Worm (Caenorhabditis elegans) whole organism, L2 larva: Measurements from ENCODE around the gene F54C9.3.

Source experiments
- C34F6.9 ChIP-seq: fragments of 150-350 bp; optimal IDR thresholded peaks from 2 replicates; lab custom pipeline; 2014; ENCODE audit warnings: missing biosample characterization, missing genetic modification characterization
- R02D3.7 ChIP-seq: fragments of 150-350 bp; optimal IDR thresholded peaks from 2 replicates; lab custom pipeline; 2014; ENCODE audit warnings: missing biosample characterization, missing genetic modification characterization
- ZK546.5 ChIP-seq: sonication (generic microtip); optimal IDR thresholded peaks from 2 replicates; lab custom pipeline; 2017; ENCODE audit warnings: missing biosample characterization, missing genetic modification characterization
- alr-1 ChIP-seq: fragments of 150-350 bp; optimal IDR thresholded peaks from 2 replicates; lab custom pipeline; 2014; ENCODE audit warnings: missing biosample characterization, missing genetic modification characterization
- aly-2 ChIP-seq: fragments of 150-350 bp; optimal IDR thresholded peaks from 2 replicates; lab custom pipeline; 2014; ENCODE audit warnings: missing biosample characterization, missing genetic modification characterization
- ama-1 ChIP-seq: fragments of 150-350 bp; optimal IDR thresholded peaks from 2 replicates; lab custom pipeline; 2018; ENCODE audit warnings: inconsistent platforms
- blmp-1 ChIP-seq: sonication (generic microtip); optimal IDR thresholded peaks from 2 replicates; lab custom pipeline; 2017; ENCODE audit warnings: missing genetic modification characterization, mild to moderate bottlenecking, missing compliant biosample characterization, antibody characterized with exemption, moderate library complexity; ENCODE audit not compliant: insufficient read depth
- ceh-16 ChIP-seq: fragments of 150-350 bp; optimal IDR thresholded peaks from 2 replicates; lab custom pipeline; 2014; ENCODE audit warnings: missing biosample characterization, missing genetic modification characterization
- ceh-82 ChIP-seq: fragments of 150-350 bp; optimal IDR thresholded peaks from 2 replicates; lab custom pipeline; 2014; ENCODE audit warnings: missing biosample characterization, missing genetic modification characterization
- crh-2 ChIP-seq: sonication (generic microtip); optimal IDR thresholded peaks from 2 replicates; lab custom pipeline; 2017; ENCODE audit warnings: missing biosample characterization, missing genetic modification characterization
- dmd-4 ChIP-seq: sonication (generic microtip); optimal IDR thresholded peaks from 2 replicates; lab custom pipeline; 2017; ENCODE audit warnings: missing biosample characterization, missing genetic modification characterization
- egl-27 ChIP-seq: sonication (generic microtip); optimal IDR thresholded peaks from 3 replicates; lab custom pipeline; 2017; ENCODE audit warnings: missing biosample characterization, missing genetic modification reagents, missing genetic modification characterization
- elt-1 ChIP-seq: fragments of 150-350 bp; optimal IDR thresholded peaks from 2 replicates; lab custom pipeline; 2014; ENCODE audit warnings: missing biosample characterization, missing genetic modification characterization
- elt-3 ChIP-seq: sonication (generic microtip); optimal IDR thresholded peaks from 2 replicates; lab custom pipeline; 2017; ENCODE audit warnings: missing biosample characterization, missing genetic modification characterization
- fos-1 ChIP-seq: fragments of 150-350 bp; optimal IDR thresholded peaks from 2 replicates; lab custom pipeline; 2014; ENCODE audit warnings: missing biosample characterization, missing genetic modification characterization
- gmeb-1 ChIP-seq: fragments of 150-350 bp; optimal IDR thresholded peaks from 2 replicates; lab custom pipeline; 2014; ENCODE audit warnings: missing biosample characterization, missing genetic modification characterization
- lin-13 ChIP-seq: fragments of 150-350 bp; optimal IDR thresholded peaks from 2 replicates; lab custom pipeline; 2014; ENCODE audit warnings: missing biosample characterization, missing genetic modification reagents, missing genetic modification characterization
- lin-39 ChIP-seq: fragments of 150-350 bp; optimal IDR thresholded peaks from 2 replicates; lab custom pipeline; 2014; ENCODE audit warnings: missing biosample characterization, missing genetic modification reagents, missing genetic modification characterization
- lsy-2 ChIP-seq, 2 experiments: fragments of 150-350 bp in 1 of 2; sonication (generic microtip) in 1 of 2; optimal IDR thresholded peaks; 2 replicates each; lab custom pipeline; 2014 to 2017; ENCODE audit warnings: missing biosample characterization in 2 of 2, missing genetic modification characterization in 2 of 2
- mab-5 ChIP-seq: fragments of 150-350 bp; optimal IDR thresholded peaks from 2 replicates; lab custom pipeline; 2014; ENCODE audit warnings: missing biosample characterization, missing genetic modification characterization
- mbf-1 ChIP-seq: sonication (generic microtip); optimal IDR thresholded peaks from 2 replicates; lab custom pipeline; 2017; ENCODE audit warnings: missing biosample characterization, missing genetic modification characterization
- nhr-10 ChIP-seq: sonication (generic microtip); optimal IDR thresholded peaks from 2 replicates; lab custom pipeline; 2017; ENCODE audit warnings: missing biosample characterization, missing genetic modification characterization
- nhr-11 ChIP-seq: fragments of 150-350 bp; optimal IDR thresholded peaks from 2 replicates; lab custom pipeline; 2014; ENCODE audit warnings: missing biosample characterization, missing genetic modification characterization
- nhr-12 ChIP-seq: fragments of 150-350 bp; optimal IDR thresholded peaks from 2 replicates; lab custom pipeline; 2014; ENCODE audit warnings: missing biosample characterization, missing genetic modification characterization
- nhr-129 ChIP-seq: fragments of 150-350 bp; optimal IDR thresholded peaks from 2 replicates; lab custom pipeline; 2014; ENCODE audit warnings: missing biosample characterization, missing genetic modification characterization
- nhr-23 ChIP-seq: fragments of 150-350 bp; optimal IDR thresholded peaks from 2 replicates; lab custom pipeline; 2014; ENCODE audit warnings: missing biosample characterization, missing genetic modification reagents, missing genetic modification characterization
- nhr-237 ChIP-seq: fragments of 150-350 bp; optimal IDR thresholded peaks from 2 replicates; lab custom pipeline; 2014; ENCODE audit warnings: missing biosample characterization, missing genetic modification characterization
- nhr-25 ChIP-seq: fragments of 150-350 bp; sonication (generic microtip); optimal IDR thresholded peaks from 3 replicates; lab custom pipeline; 2014; ENCODE audit warnings: missing biosample characterization, missing genetic modification characterization
- nhr-6 ChIP-seq: fragments of 150-350 bp; optimal IDR thresholded peaks from 2 replicates; lab custom pipeline; 2014; ENCODE audit warnings: missing biosample characterization, missing genetic modification characterization
- sem-4 ChIP-seq: fragments of 150-350 bp; optimal IDR thresholded peaks from 2 replicates; lab custom pipeline; 2014; ENCODE audit warnings: missing biosample characterization, missing genetic modification reagents, missing genetic modification characterization
- sma-3 ChIP-seq: sonication (generic microtip); optimal IDR thresholded peaks from 2 replicates; lab custom pipeline; 2016; ENCODE audit warnings: missing genetic modification reagents, missing genetic modification characterization, missing compliant biosample characterization
- sma-9 ChIP-seq, 2 experiments: fragments of 150-350 bp in 1 of 2; sonication (generic microtip) in 1 of 2; optimal IDR thresholded peaks; 2 replicates each; lab custom pipeline; 2014 to 2016; ENCODE audit warnings: missing genetic modification characterization in 2 of 2, mild to moderate bottlenecking in 1 of 2, missing biosample characterization in 1 of 2, missing compliant biosample characterization in 1 of 2, missing genetic modification reagents in 1 of 2, moderate library complexity in 1 of 2
- snpc-4 ChIP-seq: fragments of 150-350 bp; optimal IDR thresholded peaks from 2 replicates; lab custom pipeline; 2014; ENCODE audit warnings: missing biosample characterization, missing genetic modification characterization
- unc-39 ChIP-seq: fragments of 150-350 bp; optimal IDR thresholded peaks from 2 replicates; lab custom pipeline; 2014; ENCODE audit warnings: missing biosample characterization, missing genetic modification characterization
- unc-55 ChIP-seq: fragments of 150-350 bp; sonication (generic microtip); optimal IDR thresholded peaks from 3 replicates; lab custom pipeline; 2014; ENCODE audit warnings: missing biosample characterization, missing genetic modification reagents, missing genetic modification characterization
- unc-62 ChIP-seq: fragments of 150-350 bp; optimal IDR thresholded peaks from 2 replicates; lab custom pipeline; 2014; ENCODE audit warnings: missing biosample characterization, missing genetic modification reagents, missing genetic modification characterization
- zag-1 ChIP-seq: fragments of 150-350 bp; optimal IDR thresholded peaks from 2 replicates; lab custom pipeline; 2014; ENCODE audit warnings: missing biosample characterization, missing genetic modification characterization
- ztf-1 ChIP-seq: fragments of 200-800 bp; sonication (Bioruptor generic); conservative IDR thresholded peaks from 2 replicates; pipeline ENCODE4 v1.3.6; 2022; ENCODE audit warnings: missing genetic modification characterization, missing compliant biosample characterization
- ztf-11 ChIP-seq: sonication (generic microtip); optimal IDR thresholded peaks from 2 replicates; lab custom pipeline; 2017; ENCODE audit warnings: missing biosample characterization, missing genetic modification characterization
- ztf-4 ChIP-seq: fragments of 150-350 bp; optimal IDR thresholded peaks from 2 replicates; lab custom pipeline; 2014; ENCODE audit warnings: missing biosample characterization, missing genetic modification characterization

The F54C9.3 gene

ce11 chrII:8561227-8561626 lies 5.4 kb downstream of the F54C9.3 start, which contains the start of gene iff-2 (continued):
- peak; percentile 99 for TF ChIP-seq sem-4 (tag; lab: Kevin White, UChicago)

DNA sequence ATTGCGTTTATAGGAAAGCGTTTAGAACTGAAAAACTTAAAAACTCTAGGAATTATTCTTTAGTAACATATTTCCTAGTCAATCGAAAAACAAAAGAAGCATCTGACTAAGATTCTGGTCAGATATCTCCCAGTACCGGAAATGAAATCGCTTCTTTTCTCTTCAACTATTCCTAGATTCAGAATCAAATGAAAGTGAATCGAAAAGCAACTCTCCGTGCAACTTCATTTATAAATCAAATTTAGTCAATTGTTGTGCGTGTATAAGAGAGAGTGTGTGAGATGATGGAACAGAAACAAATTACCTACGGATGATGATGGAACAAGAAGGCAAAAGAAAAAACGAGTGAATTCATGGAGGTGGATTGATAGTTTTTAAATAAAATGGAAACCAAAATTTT lies 7.5 kb downstream of the F54C9.3 start:
- no peak for TF ChIP-seq ztf-4 (tag; lab: Kevin White, UChicago)
- no peak for TF ChIP-seq zag-1 (tag; lab: Kevin White, UChicago)
- no peak for TF ChIP-seq lin-13 (GFP tag; lab: Kevin White, UChicago)
- no peak for TF ChIP-seq blmp-1 (tag; lab: Kevin White, UChicago)
- peak in 1 of 2 experiments; percentile 41 for TF ChIP-seq lsy-2 (tag; optimal IDR thresholded peaks at IDR 0.05; lab: Kevin White, UChicago)
- TF ChIP-seq ceh-16, result no peak
- TF ChIP-seq ZK546.5 (tag; lab: Kevin White, UChicago), result no peak

- TF ChIP-seq elt-1 (tag; lab: Kevin White, UChicago) (no peak), mab-5 (tag; lab: Kevin White, UChicago) (no peak), ztf-11 (tag; lab: Kevin White, UChicago) (no peak), crh-2 (tag; lab: Kevin White, UChicago) (no peak), mbf-1 (no peak), egl-27 (tag; lab: Kevin White, UChicago) (no peak), ZK546.5 (tag; lab: Kevin White, UChicago) (no peak), nhr-6 (tag; lab: Kevin White, UChicago) (no peak), unc-62 (no peak), elt-3 (tag; lab: Kevin White, UChicago) (no peak), unc-55 (no peak), nhr-12 (tag; lab: Kevin White, UChicago) (no peak), dmd-4 (tag; lab: Kevin White, UChicago) (no peak), aly-2 (tag; lab: Kevin White, UChicago) (no peak), nhr-11 (no peak), alr-1 (no peak), C34F6.9 (tag; lab: Kevin White, UChicago) (no peak)
Measured at ce11 chrII:8556166-8556565, 10.5 kb downstream of the F54C9.3 start, which contains the start of gene glb-27. glb-27 (minus strand) TSS chrII:8556266.

- TF ChIP-seq elt-3 (tag; lab: Kevin White, UChicago), result no peak
- no peak for TF ChIP-seq nhr-129 (tag; lab: Kevin White, UChicago)
- TF ChIP-seq ama-1, result no peak
- TF ChIP-seq alr-1, result no peak
- TF ChIP-seq unc-39 (tag; lab: Kevin White, UChicago), result no peak
- no peak for TF ChIP-seq fos-1
- TF ChIP-seq gmeb-1, result no peak
- no peak for TF ChIP-seq elt-1 (tag; lab: Kevin White, UChicago)
- no peak for TF ChIP-seq lin-13 (GFP tag; lab: Kevin White, UChicago)
- TF ChIP-seq snpc-4 (tag; lab: Kevin White, UChicago), result no peak
- no peak for TF ChIP-seq mbf-1
- no peak for TF ChIP-seq mab-5 (tag; lab: Kevin White, UChicago)
- no peak for TF ChIP-seq sma-3 (GFP tag; lab: Kevin White, UChicago)
- no peak for TF ChIP-seq nhr-237 (tag; lab: Kevin White, UChicago)
- TF ChIP-seq nhr-23 (tag; lab: Kevin White, UChicago), result no peak
- TF ChIP-seq ztf-1 (GFP tag; lab: Robert Waterston, UW), result no peak
- no peak for TF ChIP-seq unc-55
- no peak for TF ChIP-seq ceh-82 (tag; lab: Kevin White, UChicago)
- TF ChIP-seq, all 48 proteins: peak for 0
Measured at ce11 chrII:8554568-8554967, 12.1 kb downstream of the F54C9.3 start.

DNA sequence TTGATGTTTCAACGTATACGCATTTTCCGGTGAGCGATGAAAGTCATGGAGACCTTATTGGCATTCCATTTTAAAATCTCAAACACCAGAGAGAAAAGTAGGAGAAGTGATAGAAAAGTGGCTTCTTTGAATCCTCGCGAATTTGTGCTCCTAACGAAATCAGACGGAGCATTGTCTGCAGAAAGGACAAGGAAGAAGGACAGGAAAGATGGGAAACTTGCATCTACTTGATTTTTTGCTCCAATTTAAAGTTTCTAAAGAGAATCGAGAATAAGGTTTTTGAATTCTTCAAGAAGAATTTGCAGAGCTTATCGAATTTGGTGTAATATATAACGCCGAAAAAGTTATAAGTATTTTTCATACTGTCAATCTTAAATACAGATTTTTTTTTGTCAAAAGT lies 15.6 kb downstream of the F54C9.3 start:
- TF ChIP-seq unc-39 (tag; lab: Kevin White, UChicago), result no peak
- TF ChIP-seq sma-9 (GFP tag; optimal IDR thresholded peaks at IDR 0.05; lab: Kevin White, UChicago), result no peak
- TF ChIP-seq sma-9 (tag; optimal IDR thresholded peaks at IDR 0.05; lab: Kevin White, UChicago), result no peak
- no peak for TF ChIP-seq sma-3 (GFP tag; lab: Kevin White, UChicago)
- no peak for TF ChIP-seq nhr-237 (tag; lab: Kevin White, UChicago)
- TF ChIP-seq nhr-10, result no peak
- no peak for TF ChIP-seq alr-1
- TF ChIP-seq nhr-25 (tag; lab: Kevin White, UChicago), result no peak
- no peak for TF ChIP-seq nhr-23 (tag; lab: Kevin White, UChicago)
- no peak for TF ChIP-seq gmeb-1
- TF ChIP-seq nhr-11, result no peak
- TF ChIP-seq R02D3.7, result no peak
- TF ChIP-seq ceh-82 (tag; lab: Kevin White, UChicago), result no peak
- TF ChIP-seq crh-2 (tag; lab: Kevin White, UChicago), result no peak
- no peak for TF ChIP-seq lin-39 (tag; lab: Kevin White, UChicago)
- no peak for TF ChIP-seq egl-27 (tag; lab: Kevin White, UChicago)
- no peak for TF ChIP-seq ZK546.5 (tag; lab: Kevin White, UChicago)
- TF ChIP-seq lin-13 (GFP tag; lab: Kevin White, UChicago), result no peak
- no peak for TF ChIP-seq fos-1
- no peak for TF ChIP-seq ceh-16
- no peak for TF ChIP-seq sem-4 (tag; lab: Kevin White, UChicago)
